Worm (Caenorhabditis elegans) whole organism, young adult: ENCODE results near the gene ent-3.

Source experiments
- B0019.2 ChIP-seq: fragments of 200-800 bp; sonication (Bioruptor generic); conservative IDR thresholded peaks from 2 replicates; pipeline ENCODE4 v1.3.6; 2022; ENCODE audit warnings: missing genetic modification reagents, missing genetic modification characterization, missing compliant biosample characterization
- C17E4.6 ChIP-seq: fragments of 200-800 bp; sonication (Bioruptor generic); IDR thresholded peaks from 2 replicates; pipeline ENCODE4 v1.3.6; 2022; ENCODE audit warnings: missing genetic modification reagents, missing genetic modification characterization, missing compliant biosample characterization
- F23B12.7 ChIP-seq: sonication (generic microtip); optimal IDR thresholded peaks from 2 replicates; lab custom pipeline; 2017; ENCODE audit warnings: missing genetic modification characterization, mild to moderate bottlenecking, missing compliant biosample characterization, antibody characterized with exemption, moderate library complexity; ENCODE audit not compliant: insufficient read depth
- F49E8.2 ChIP-seq: sonication (generic microtip); optimal IDR thresholded peaks from 3 replicates; lab custom pipeline; 2017; ENCODE audit warnings: missing genetic modification characterization, mild to moderate bottlenecking, missing compliant biosample characterization, antibody characterized with exemption, moderate library complexity; ENCODE audit not compliant: insufficient read depth
- T07F8.4 ChIP-seq: sonication (generic microtip); optimal IDR thresholded peaks from 2 replicates; lab custom pipeline; 2016; ENCODE audit warnings: mild to moderate bottlenecking, missing genetic modification characterization, moderate library complexity, missing compliant biosample characterization
- T26A5.8 ChIP-seq: sonication (generic microtip); optimal IDR thresholded peaks from 2 replicates; lab custom pipeline; 2016; ENCODE audit warnings: missing genetic modification characterization, missing compliant biosample characterization
- Y53F4B.3 ChIP-seq: fragments of 200-800 bp; sonication (Bioruptor generic); IDR thresholded peaks from 2 replicates; pipeline ENCODE4 v1.3.6; 2022; ENCODE audit warnings: missing genetic modification reagents, missing genetic modification characterization, missing compliant biosample characterization
- Y79H2A.3 ChIP-seq: fragments of 200-800 bp; sonication (Bioruptor generic); conservative IDR thresholded peaks from 2 replicates; pipeline ENCODE4 v1.3.6; 2022; ENCODE audit warnings: missing genetic modification reagents, missing genetic modification characterization, missing compliant biosample characterization
- aptf-2 ChIP-seq: fragments of 200-800 bp; sonication (Bioruptor generic); conservative IDR thresholded peaks from 2 replicates; pipeline ENCODE4 v1.3.6; 2022; ENCODE audit warnings: missing genetic modification reagents, missing genetic modification characterization, missing compliant biosample characterization
- aptf-3 ChIP-seq: fragments of 200-800 bp; sonication (Bioruptor generic); IDR thresholded peaks from 2 replicates; pipeline ENCODE4 v1.3.6; 2022; ENCODE audit warnings: missing genetic modification characterization, missing compliant biosample characterization
- atf-7 ChIP-seq: sonication (generic microtip); optimal IDR thresholded peaks from 2 replicates; lab custom pipeline; 2017; ENCODE audit warnings: mild to moderate bottlenecking, missing genetic modification characterization, missing compliant biosample characterization
- athp-1 ChIP-seq: sonication (generic microtip); optimal IDR thresholded peaks from 2 replicates; lab custom pipeline; 2017; ENCODE audit warnings: mild to moderate bottlenecking, missing genetic modification characterization, missing compliant biosample characterization
- attf-6 ChIP-seq: fragments of 200-800 bp; sonication (Bioruptor generic); IDR thresholded peaks from 2 replicates; pipeline ENCODE4 v1.3.6; 2022; ENCODE audit warnings: missing genetic modification reagents, missing genetic modification characterization, missing compliant biosample characterization
- bed-2 ChIP-seq: fragments of 200-800 bp; sonication (Bioruptor generic); IDR thresholded peaks from 2 replicates; pipeline ENCODE4 v1.3.6; 2022; ENCODE audit warnings: missing genetic modification reagents, missing genetic modification characterization, missing compliant biosample characterization
- ccch-3 ChIP-seq: fragments of 200-800 bp; sonication (Bioruptor generic); optimal IDR thresholded peaks from 2 replicates; lab custom pipeline; 2018; ENCODE audit warnings: mild to moderate bottlenecking, missing genetic modification characterization, missing compliant biosample characterization
- ceh-100 ChIP-seq: fragments of 200-800 bp; sonication (Bioruptor generic); IDR thresholded peaks from 2 replicates; pipeline ENCODE4 v1.3.6; 2022; ENCODE audit warnings: missing genetic modification reagents, missing genetic modification characterization, missing compliant biosample characterization
- ceh-40 ChIP-seq: fragments of 200-800 bp; sonication (Bioruptor generic); IDR thresholded peaks from 2 replicates; pipeline ENCODE4 v1.3.6; 2022; ENCODE audit warnings: missing genetic modification characterization, missing compliant biosample characterization
- ceh-91 ChIP-seq: fragments of 200-800 bp; sonication (Bioruptor generic); IDR thresholded peaks from 2 replicates; pipeline ENCODE4 v1.3.6; 2022; ENCODE audit warnings: missing genetic modification reagents, missing genetic modification characterization, missing compliant biosample characterization
- efl-1 ChIP-seq: fragments of 150-350 bp; optimal IDR thresholded peaks from 2 replicates; lab custom pipeline; 2014; ENCODE audit warnings: missing biosample characterization, missing genetic modification reagents, missing genetic modification characterization
- egl-18 ChIP-seq: fragments of 200-800 bp; sonication (Bioruptor generic); IDR thresholded peaks from 2 replicates; pipeline ENCODE4 v1.3.6; 2022; ENCODE audit warnings: missing genetic modification reagents, missing genetic modification characterization, missing compliant biosample characterization
- egrh-3 ChIP-seq: fragments of 200-800 bp; sonication (Bioruptor generic); IDR thresholded peaks from 2 replicates; pipeline ENCODE4 v1.3.6; 2022; ENCODE audit warnings: missing genetic modification reagents, missing genetic modification characterization, missing compliant biosample characterization
- ets-4 ChIP-seq: fragments of 200-800 bp; sonication (Bioruptor generic); optimal IDR thresholded peaks from 2 replicates; lab custom pipeline; 2018; ENCODE audit warnings: mild to moderate bottlenecking, missing genetic modification characterization, missing compliant biosample characterization
- lag-1 ChIP-seq: fragments of 200-800 bp; sonication (Bioruptor generic); IDR thresholded peaks from 2 replicates; pipeline ENCODE4 v1.3.6; 2022; ENCODE audit warnings: missing genetic modification reagents, missing genetic modification characterization, missing compliant biosample characterization
- lin-40 ChIP-seq: sonication (generic microtip); optimal IDR thresholded peaks from 2 replicates; lab custom pipeline; 2016; ENCODE audit warnings: missing genetic modification characterization, mild to moderate bottlenecking, missing compliant biosample characterization, missing genotype, missing genetic modification reagents
- lin-54 ChIP-seq: fragments of 200-800 bp; sonication (Bioruptor generic); optimal IDR thresholded peaks from 2 replicates; lab custom pipeline; 2018; ENCODE audit warnings: mild to moderate bottlenecking, missing genetic modification characterization, missing compliant biosample characterization
- lir-1 ChIP-seq: fragments of 200-800 bp; sonication (Bioruptor generic); conservative IDR thresholded peaks from 2 replicates; pipeline ENCODE4 v1.3.6; 2022; ENCODE audit warnings: missing genetic modification reagents, missing genetic modification characterization, missing compliant biosample characterization
- madf-3 ChIP-seq: fragments of 200-800 bp; sonication (Bioruptor generic); IDR thresholded peaks from 2 replicates; pipeline ENCODE4 v1.3.6; 2022; ENCODE audit warnings: missing genetic modification reagents, missing genetic modification characterization, missing compliant biosample characterization
- madf-6 ChIP-seq: fragments of 200-800 bp; sonication (Bioruptor generic); IDR thresholded peaks from 2 replicates; pipeline ENCODE4 v1.3.6; 2022; ENCODE audit warnings: missing genetic modification reagents, missing genetic modification characterization, missing compliant biosample characterization
- madf-8 ChIP-seq: fragments of 200-800 bp; sonication (Bioruptor generic); conservative IDR thresholded peaks from 2 replicates; pipeline ENCODE4 v1.3.6; 2022; ENCODE audit warnings: missing genetic modification reagents, missing genetic modification characterization, missing compliant biosample characterization
- mel-28 ChIP-seq: sonication (generic microtip); optimal IDR thresholded peaks from 2 replicates; lab custom pipeline; 2016; ENCODE audit warnings: borderline replicate concordance, mild to moderate bottlenecking, missing genetic modification characterization, missing compliant biosample characterization
- mes-4 ChIP-seq: sonication (generic microtip); optimal IDR thresholded peaks from 2 replicates; lab custom pipeline; 2016; ENCODE audit warnings: missing genotype, missing genetic modification characterization, missing compliant biosample characterization
- nfya-2 ChIP-seq: fragments of 200-800 bp; sonication (Bioruptor generic); IDR thresholded peaks from 2 replicates; pipeline ENCODE4 v1.3.6; 2022; ENCODE audit warnings: missing genetic modification reagents, missing genetic modification characterization, missing compliant biosample characterization
- nhr-120 ChIP-seq: fragments of 200-800 bp; sonication (Bioruptor generic); IDR thresholded peaks from 2 replicates; pipeline ENCODE4 v1.3.6; 2022; ENCODE audit warnings: missing genetic modification characterization, missing compliant biosample characterization
- nhr-179 ChIP-seq: sonication (generic microtip); optimal IDR thresholded peaks from 2 replicates; lab custom pipeline; 2016; ENCODE audit warnings: mild to moderate bottlenecking, missing genetic modification characterization, missing compliant biosample characterization
- nhr-80 ChIP-seq: sonication (generic microtip); optimal IDR thresholded peaks from 2 replicates; lab custom pipeline; 2016; ENCODE audit warnings: missing genetic modification characterization, missing compliant biosample characterization
- nhr-90 ChIP-seq: sonication (generic microtip); optimal IDR thresholded peaks from 2 replicates; lab custom pipeline; 2016; ENCODE audit warnings: missing genotype, mild to moderate bottlenecking, missing genetic modification characterization, missing compliant biosample characterization
- rcor-1 ChIP-seq: fragments of 200-800 bp; sonication (Bioruptor generic); IDR thresholded peaks from 2 replicates; pipeline ENCODE4 v1.3.6; 2022; ENCODE audit warnings: missing genetic modification reagents, missing genetic modification characterization, missing compliant biosample characterization
- rec-8 ChIP-seq, 2 experiments: sonication (generic microtip); optimal IDR thresholded peaks; 2 replicates each; lab custom pipeline; 2016; ENCODE audit warnings: mild to moderate bottlenecking in 2 of 2, missing genetic modification characterization in 2 of 2, missing genetic modification reagents in 2 of 2, missing genotype in 2 of 2, missing biosample characterization in 1 of 2, missing compliant biosample characterization in 1 of 2, moderate library complexity in 1 of 2
- rpc-1 ChIP-seq, 2 experiments: fragments of 150-350 bp in 1 of 2; sonication (generic microtip) in 1 of 2; optimal IDR thresholded peaks; 2 replicates each; lab custom pipeline; 2014 to 2018; ENCODE audit warnings: missing biosample characterization in 1 of 2, missing genetic modification characterization in 1 of 2, missing genetic modification reagents in 1 of 2, missing genotype in 1 of 2
- snpc-1.3 ChIP-seq: sonication (generic microtip); optimal IDR thresholded peaks from 2 replicates; lab custom pipeline; 2017; ENCODE audit warnings: missing genetic modification characterization, mild to moderate bottlenecking, missing compliant biosample characterization, antibody characterized with exemption, moderate library complexity, missing genotype, missing genetic modification reagents; ENCODE audit not compliant: insufficient read depth
- snpc-3.4 ChIP-seq: sonication (generic microtip); optimal IDR thresholded peaks from 2 replicates; lab custom pipeline; 2017; ENCODE audit warnings: missing genetic modification characterization, mild to moderate bottlenecking, missing compliant biosample characterization, antibody characterized with exemption, moderate library complexity, missing genotype, missing genetic modification reagents
- sptf-2 ChIP-seq: fragments of 200-800 bp; sonication (Bioruptor generic); optimal IDR thresholded peaks from 2 replicates; lab custom pipeline; 2018; ENCODE audit warnings: mild to moderate bottlenecking, missing genetic modification characterization, missing compliant biosample characterization
- tbp1 ChIP-seq: fragments of 200-800 bp; sonication (Bioruptor generic); optimal IDR thresholded peaks from 2 replicates; lab custom pipeline; 2018; ENCODE audit warnings: mild to moderate bottlenecking, missing genetic modification characterization, missing compliant biosample characterization
- tbx-9 ChIP-seq: sonication (generic microtip); optimal IDR thresholded peaks from 2 replicates; lab custom pipeline; 2016; ENCODE audit warnings: borderline replicate concordance, missing genetic modification characterization, inconsistent platforms, missing compliant biosample characterization
- tlf-1 ChIP-seq: fragments of 200-800 bp; sonication (Bioruptor generic); optimal IDR thresholded peaks from 2 replicates; lab custom pipeline; 2018; ENCODE audit warnings: mild to moderate bottlenecking, missing genetic modification characterization, missing compliant biosample characterization
- unc-130 ChIP-seq: sonication (generic microtip); optimal IDR thresholded peaks from 2 replicates; lab custom pipeline; 2016; ENCODE audit warnings: missing genetic modification reagents, missing genetic modification characterization, missing compliant biosample characterization
- unc-62 ChIP-seq: fragments of 150-350 bp; optimal IDR thresholded peaks from 2 replicates; lab custom pipeline; 2014; ENCODE audit warnings: missing biosample characterization, missing genetic modification reagents, missing genetic modification characterization
- xnd-1 ChIP-seq: sonication (generic microtip); optimal IDR thresholded peaks from 2 replicates; lab custom pipeline; 2016; ENCODE audit warnings: missing genotype, missing genetic modification reagents, missing genetic modification characterization, missing compliant biosample characterization
- zim-3 ChIP-seq: sonication (generic microtip); optimal IDR thresholded peaks from 2 replicates; lab custom pipeline; 2017; ENCODE audit warnings: mild to moderate bottlenecking, missing genetic modification characterization, moderate library complexity, missing compliant biosample characterization

ent-3 gene

DNA sequence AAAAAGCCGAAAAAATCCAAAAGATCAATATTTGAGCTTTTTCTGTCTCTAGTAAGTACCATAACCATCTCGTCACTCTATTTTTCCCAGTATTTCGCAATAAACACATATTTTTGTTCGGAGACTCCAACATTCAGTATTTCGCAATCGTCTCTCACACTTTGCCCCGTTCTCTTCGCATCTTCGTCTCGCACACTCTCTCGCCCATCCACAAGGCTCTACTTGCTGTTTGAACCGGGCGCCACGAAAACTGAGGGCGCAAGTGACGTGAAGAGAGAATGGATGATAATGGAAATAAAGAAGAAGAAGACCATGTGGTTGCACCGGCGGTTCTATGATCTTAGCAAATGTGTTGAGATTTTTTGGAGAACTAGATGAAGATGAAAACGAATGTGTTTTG is 35.8 kb downstream of the ent-3 start (continued):
- TF ChIP-seq lin-40 (tag; lab: Kevin White, UChicago) (peak; percentile 90), egrh-3 (peak; percentile 38; the same call in 1 of the 2 replicates), unc-130 (GFP tag; lab: Kevin White, UChicago) (no peak), xnd-1 (tag; lab: Kevin White, UChicago) (no peak), C17E4.6 (GFP tag; lab: Robert Waterston, UW) (no peak), sptf-2 (no peak), attf-6 (no peak), F49E8.2 (no peak), bed-2 (GFP tag; lab: Robert Waterston, UW) (no peak), aptf-3 (GFP tag; lab: Robert Waterston, UW) (no peak), nhr-80 (tag; lab: Kevin White, UChicago) (peak; percentile 95), T26A5.8 (tag; lab: Kevin White, UChicago) (no peak), lin-54 (GFP tag; lab: Kevin White, UChicago) (peak; percentile 67), nfya-2 (no peak), madf-3 (no peak), efl-1 (GFP tag; lab: Kevin White, UChicago) (no peak), T07F8.4 (tag; lab: Kevin White, UChicago) (peak; percentile 16), nhr-90 (tag; lab: Kevin White, UChicago) (peak; percentile 65), mel-28 (tag; lab: Kevin White, UChicago) (no peak), rec-8 (tag; optimal IDR thresholded peaks at IDR 0.05; lab: Kevin White, UChicago) (no peak), zim-3 (tag; lab: Kevin White, UChicago) (no peak), ceh-100 (peak; percentile 63), egl-18 (GFP tag; lab: Robert Waterston, UW) (no peak), rpc-1 (optimal IDR thresholded peaks at IDR 0.05; lab: Kevin White, UChicago) (no peak), rpc-1 (tag; optimal IDR thresholded peaks at IDR 0.05; lab: Kevin White, UChicago) (no peak), ets-4 (GFP tag; lab: Kevin White, UChicago) (peak; percentile 45), tbp1 (GFP tag; lab: Kevin White, UChicago) (peak; percentile 65), nhr-120 (GFP tag; lab: Robert Waterston, UW) (no peak), ccch-3 (GFP tag; lab: Kevin White, UChicago) (no peak), ceh-91 (GFP tag; lab: Robert Waterston, UW) (no peak), lir-1 (GFP tag; lab: Robert Waterston, UW) (peak; percentile 20; the same call in 1 of the 2 replicates), lag-1 (GFP tag; lab: Robert Waterston, UW) (no peak), snpc-3.4 (no peak), aptf-2 (GFP tag; lab: Robert Waterston, UW) (no peak), madf-8 (no peak), tlf-1 (GFP tag; lab: Kevin White, UChicago) (peak; percentile 68), madf-6 (no peak), Y53F4B.3 (GFP tag; lab: Robert Waterston, UW) (no peak), atf-7 (tag; lab: Kevin White, UChicago) (peak; percentile 93), unc-62 (GFP tag; lab: Kevin White, UChicago) (peak; percentile 36), nhr-179 (no peak), snpc-1.3 (peak; percentile 29), F23B12.7 (peak; percentile 69), mes-4 (no peak), tbx-9 (tag; lab: Kevin White, UChicago) (no peak), Y79H2A.3 (GFP tag; lab: Robert Waterston, UW) (no peak), athp-1 (tag; lab: Kevin White, UChicago) (peak; percentile 41), ceh-40 (GFP tag; lab: Robert Waterston, UW) (no peak), rcor-1 (GFP tag; lab: Robert Waterston, UW) (peak; percentile 57), B0019.2 (GFP tag; lab: Robert Waterston, UW) (no peak)
